Fruit fly (Drosophila melanogaster) whole organism, embryonic: ENCODE data around the gene kri.

ENCODE experiments used
- Bgb ChIP-seq: fragments of 200-800 bp; sonication (Bioruptor generic); IDR thresholded peaks from 2 replicates; pipeline ENCODE4 v1.3.6; 2022; ENCODE audit warnings: missing biosample characterization, missing genetic modification characterization; ENCODE audit not compliant: partially characterized antibody
- CG10654 ChIP-seq: fragments of 200-800 bp; sonication (Bioruptor generic); optimal IDR thresholded peaks from 2 replicates; lab custom pipeline; 2016; ENCODE audit warnings: missing biosample characterization, missing genetic modification characterization
- CG11504 ChIP-seq: fragments of 200-800 bp; sonication (Bioruptor generic); optimal IDR thresholded peaks from 3 replicates; lab custom pipeline; 2019; ENCODE audit warnings: missing biosample characterization, mild to moderate bottlenecking, missing genetic modification characterization, moderate library complexity
- CG12299 ChIP-seq: fragments of 200-800 bp; sonication (Bioruptor generic); optimal IDR thresholded peaks from 2 replicates; lab custom pipeline; 2018; ENCODE audit warnings: missing biosample characterization, mild to moderate bottlenecking, missing genetic modification characterization
- CG13287 ChIP-seq: fragments of 200-800 bp; sonication (Bioruptor generic); IDR thresholded peaks from 2 replicates; pipeline ENCODE4 v1.3.6; 2022; ENCODE audit warnings: missing biosample characterization, missing genetic modification characterization; ENCODE audit not compliant: partially characterized antibody
- CG13424 ChIP-seq: fragments of 200-800 bp; sonication (Bioruptor generic); optimal IDR thresholded peaks from 2 replicates; lab custom pipeline; 2019; ENCODE audit warnings: missing biosample characterization, mild to moderate bottlenecking, missing genetic modification characterization, moderate library complexity
- CG14667 ChIP-seq: fragments of 200-800 bp; sonication (Bioruptor generic); IDR thresholded peaks from 2 replicates; pipeline ENCODE4 v1.3.6; 2022; ENCODE audit warnings: missing biosample characterization, missing genetic modification characterization
- CG16863 ChIP-seq: fragments of 200-800 bp; sonication (Bioruptor generic); optimal IDR thresholded peaks from 3 replicates; lab custom pipeline; 2016; ENCODE audit warnings: missing biosample characterization, missing genetic modification characterization
- CG1792 ChIP-seq: fragments of 200-800 bp; sonication (Bioruptor generic); optimal IDR thresholded peaks from 2 replicates; lab custom pipeline; 2016; ENCODE audit warnings: missing biosample characterization, missing genetic modification characterization
- CG18476 ChIP-seq: fragments of 200-800 bp; sonication (Bioruptor generic); optimal IDR thresholded peaks from 2 replicates; lab custom pipeline; 2016; ENCODE audit warnings: missing biosample characterization, mild to moderate bottlenecking, missing genetic modification characterization
- CG18619 ChIP-seq: fragments of 200-800 bp; sonication (Bioruptor generic); optimal IDR thresholded peaks from 3 replicates; lab custom pipeline; 2017; ENCODE audit warnings: missing biosample characterization, mild to moderate bottlenecking, missing genetic modification characterization
- CG2120 ChIP-seq: fragments of 200-800 bp; sonication (Bioruptor generic); optimal IDR thresholded peaks from 3 replicates; lab custom pipeline; 2016; ENCODE audit warnings: missing biosample characterization, missing genetic modification characterization
- CG30403 ChIP-seq: fragments of 200-800 bp; sonication (Bioruptor generic); optimal IDR thresholded peaks from 3 replicates; lab custom pipeline; 2016; ENCODE audit warnings: missing biosample characterization, missing genetic modification characterization
- CG31365 ChIP-seq: fragments of 200-800 bp; sonication (Bioruptor generic); optimal IDR thresholded peaks from 2 replicates; lab custom pipeline; 2018; ENCODE audit warnings: missing biosample characterization, mild to moderate bottlenecking, missing genetic modification characterization
- CG34224 ChIP-seq: fragments of 200-800 bp; sonication (Bioruptor generic); IDR thresholded peaks from 3 replicates; pipeline ENCODE4 v1.3.6; 2022; ENCODE audit warnings: missing biosample characterization, missing genetic modification characterization; ENCODE audit not compliant: partially characterized antibody
- CG3838 ChIP-seq: fragments of 200-800 bp; sonication (Bioruptor generic); optimal IDR thresholded peaks from 3 replicates; lab custom pipeline; 2016; ENCODE audit warnings: missing biosample characterization, missing genetic modification characterization
- CG4404 ChIP-seq: fragments of 200-800 bp; sonication (Bioruptor generic); IDR thresholded peaks from 2 replicates; pipeline ENCODE4 v1.3.6; 2022; ENCODE audit warnings: missing biosample characterization, missing genetic modification characterization
- CG4617 ChIP-seq: fragments of 200-800 bp; sonication (Bioruptor generic); optimal IDR thresholded peaks from 3 replicates; lab custom pipeline; 2016; ENCODE audit warnings: missing biosample characterization, missing genetic modification characterization, borderline replicate concordance
- CG4707 ChIP-seq: fragments of 200-800 bp; sonication (Bioruptor generic); optimal IDR thresholded peaks from 2 replicates; lab custom pipeline; 2018; ENCODE audit warnings: missing biosample characterization, mild to moderate bottlenecking, missing genetic modification characterization, moderate library complexity
- CG6813 ChIP-seq: fragments of 200-800 bp; sonication (Bioruptor generic); optimal IDR thresholded peaks from 2 replicates; lab custom pipeline; 2017; ENCODE audit warnings: missing biosample characterization, missing genetic modification characterization, mild to moderate bottlenecking, moderate library complexity, missing genetic modification reagents
- CG7987 ChIP-seq: fragments of 200-800 bp; sonication (Bioruptor generic); optimal IDR thresholded peaks from 2 replicates; lab custom pipeline; 2018; ENCODE audit warnings: missing biosample characterization, mild to moderate bottlenecking, missing genetic modification characterization, moderate library complexity
- CG8478 ChIP-seq: fragments of >200 bp; optimal IDR thresholded peaks from 2 replicates; lab custom pipeline; 2018
- Dad ChIP-seq: fragments of 200-800 bp; sonication (Bioruptor generic); optimal IDR thresholded peaks from 3 replicates; lab custom pipeline; 2016; ENCODE audit warnings: missing biosample characterization, missing genetic modification characterization
- Dll ChIP-seq: fragments of 200-800 bp; sonication (Bioruptor generic); IDR thresholded peaks from 4 replicates; pipeline ENCODE4 v1.3.6; 2022; ENCODE audit warnings: missing biosample characterization, missing genetic modification characterization; ENCODE audit not compliant: partially characterized antibody
- Drgx ChIP-seq: fragments of 200-800 bp; sonication (Bioruptor generic); IDR thresholded peaks from 2 replicates; pipeline ENCODE4 v1.3.6; 2022; ENCODE audit warnings: missing biosample characterization, missing genetic modification characterization
- Ets65A ChIP-seq: fragments of 200-800 bp; sonication (Bioruptor generic); peaks from one replicate; lab custom pipeline; 2016; ENCODE audit warnings: missing biosample characterization, missing genetic modification characterization
- HLH3B ChIP-seq: fragments of 200-800 bp; sonication (Bioruptor generic); IDR thresholded peaks from 2 replicates; pipeline ENCODE4 v1.3.6; 2022; ENCODE audit warnings: missing biosample characterization, missing genetic modification characterization
- Hey ChIP-seq: fragments of 200-800 bp; sonication (Bioruptor generic); optimal IDR thresholded peaks from 3 replicates; lab custom pipeline; 2018; ENCODE audit warnings: missing biosample characterization, mild to moderate bottlenecking, missing genetic modification characterization
- Med ChIP-seq: fragments of 200-800 bp; sonication (Bioruptor generic); peaks from one replicate; lab custom pipeline; 2016; ENCODE audit warnings: missing biosample characterization, missing genetic modification characterization, mild to moderate bottlenecking, inconsistent platforms, moderate library complexity
- NFAT ChIP-seq: fragments of 200-800 bp; sonication (Bioruptor generic); IDR thresholded peaks from 2 replicates; pipeline ENCODE4 v1.3.6; 2022; ENCODE audit warnings: missing biosample characterization, missing genetic modification characterization
- Optix ChIP-seq: fragments of 200-800 bp; sonication (Bioruptor generic); IDR thresholded peaks from 3 replicates; pipeline ENCODE4 v1.3.6; 2022; ENCODE audit warnings: missing biosample characterization, missing genetic modification characterization
- Scr ChIP-seq: fragments of 200-800 bp; sonication (Bioruptor generic); IDR thresholded peaks from 2 replicates; pipeline ENCODE4 v1.3.6; 2022; ENCODE audit warnings: missing biosample characterization, missing genetic modification characterization; ENCODE audit not compliant: partially characterized antibody
- bsh ChIP-seq, 2 experiments: fragments of 200-800 bp; sonication (Bioruptor generic); optimal IDR thresholded peaks; 2 replicates each; lab custom pipeline; 2017 to 2018; ENCODE audit warnings: mild to moderate bottlenecking in 2 of 2, missing biosample characterization in 2 of 2, missing genetic modification characterization in 2 of 2, moderate library complexity in 1 of 2
- btn ChIP-seq: fragments of 200-800 bp; sonication (Bioruptor generic); optimal IDR thresholded peaks from 2 replicates; lab custom pipeline; 2016; ENCODE audit warnings: missing biosample characterization, missing genetic modification characterization
- crol ChIP-seq: fragments of 200-800 bp; sonication (Bioruptor generic); IDR thresholded peaks from 2 replicates; pipeline ENCODE4 v1.3.6; 2022; ENCODE audit warnings: missing biosample characterization, missing genetic modification characterization
- gem ChIP-seq: fragments of 200-800 bp; sonication (Bioruptor generic); optimal IDR thresholded peaks from 2 replicates; lab custom pipeline; 2019; ENCODE audit warnings: missing biosample characterization, mild to moderate bottlenecking, missing genetic modification characterization, moderate library complexity
- gfzf ChIP-seq: fragments of 200-800 bp; sonication (Bioruptor generic); optimal IDR thresholded peaks from 2 replicates; lab custom pipeline; 2016; ENCODE audit warnings: missing biosample characterization, mild to moderate bottlenecking, missing genetic modification characterization, moderate library complexity
- ind ChIP-seq: fragments of 200-800 bp; sonication (Bioruptor generic); optimal IDR thresholded peaks from 3 replicates; lab custom pipeline; 2016; ENCODE audit warnings: missing biosample characterization, missing genetic modification characterization
- klu ChIP-seq: fragments of 200-800 bp; sonication (Bioruptor generic); IDR thresholded peaks from 2 replicates; pipeline ENCODE4 v1.3.6; 2022; ENCODE audit warnings: missing biosample characterization, missing genetic modification characterization
- lbe ChIP-seq: fragments of 200-800 bp; sonication (Bioruptor generic); optimal IDR thresholded peaks from 2 replicates; lab custom pipeline; 2016; ENCODE audit warnings: missing biosample characterization, mild to moderate bottlenecking, missing genetic modification characterization
- maf-S ChIP-seq: fragments of 200-800 bp; sonication (Bioruptor generic); optimal IDR thresholded peaks from 2 replicates; lab custom pipeline; 2016; ENCODE audit warnings: missing biosample characterization, missing genetic modification characterization
- mld ChIP-seq: fragments of 200-800 bp; sonication (Bioruptor generic); IDR thresholded peaks from 3 replicates; pipeline ENCODE4 v1.3.6; 2022; ENCODE audit warnings: missing biosample characterization, missing genetic modification characterization; ENCODE audit not compliant: partially characterized antibody
- nau ChIP-seq: fragments of 200-800 bp; sonication (Bioruptor generic); optimal IDR thresholded peaks from 3 replicates; lab custom pipeline; 2017; ENCODE audit warnings: missing biosample characterization, mild to moderate bottlenecking, missing genetic modification characterization, missing genetic modification reagents
- stc ChIP-seq: fragments of 200-800 bp; sonication (Bioruptor generic); IDR thresholded peaks from 2 replicates; pipeline ENCODE4 v1.3.6; 2022; ENCODE audit warnings: missing biosample characterization, missing genetic modification characterization
- stwl ChIP-seq: fragments of 200-800 bp; sonication (Bioruptor generic); optimal IDR thresholded peaks from 3 replicates; lab custom pipeline; 2018; ENCODE audit warnings: missing biosample characterization, mild to moderate bottlenecking, missing genetic modification characterization, moderate library complexity
- tio ChIP-seq: fragments of 200-800 bp; sonication (Bioruptor generic); optimal IDR thresholded peaks from 2 replicates; lab custom pipeline; 2017; ENCODE audit warnings: missing biosample characterization, missing genetic modification characterization, inconsistent platforms
- trem ChIP-seq: fragments of 200-800 bp; optimal IDR thresholded peaks from 3 replicates; lab custom pipeline; 2019; ENCODE audit warnings: missing biosample characterization, mild to moderate bottlenecking, missing genetic modification characterization, moderate library complexity
- twi ChIP-seq: fragments of 200-800 bp; optimal IDR thresholded peaks from 2 replicates; lab custom pipeline; 2019; ENCODE audit warnings: missing biosample characterization, mild to moderate bottlenecking, missing genetic modification characterization, moderate library complexity
- unc-4 ChIP-seq: fragments of 200-800 bp; sonication (Bioruptor generic); IDR thresholded peaks from 2 replicates; pipeline ENCODE4 v1.3.6; 2022; ENCODE audit warnings: missing biosample characterization, missing genetic modification characterization; ENCODE audit not compliant: partially characterized antibody
- vnd ChIP-seq: fragments of 200-800 bp; sonication (Bioruptor generic); IDR thresholded peaks from 3 replicates; pipeline ENCODE4 v1.3.6; 2022; ENCODE audit warnings: missing biosample characterization, missing genetic modification characterization; ENCODE audit not compliant: partially characterized antibody

kri gene

DNA sequence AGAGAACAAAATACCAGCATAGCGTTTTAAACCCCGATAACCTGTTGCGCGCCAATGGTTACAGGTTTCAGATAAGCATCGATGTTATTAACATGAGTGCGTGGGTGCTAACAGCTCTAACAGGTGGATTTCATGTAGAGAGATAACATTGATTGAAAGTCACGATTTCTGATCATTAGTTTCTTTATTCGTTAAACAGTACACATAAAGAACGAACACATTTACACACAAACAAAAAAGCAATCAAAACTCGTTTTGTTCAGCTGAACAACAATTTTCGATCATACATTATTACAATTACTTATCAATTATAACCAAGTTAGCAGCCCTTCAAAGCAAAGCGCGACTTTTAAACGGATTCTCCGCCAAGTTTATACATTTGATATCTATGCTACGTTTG, 21.1 kb upstream of the kri start (continued):
- TF ChIP-seq CG10654 (GFP tag; lab: Kevin White, UChicago): peak; percentile 23
- TF ChIP-seq crol (GFP tag; lab: Robert Waterston, UW): no peak
- no peak for TF ChIP-seq CG16863 (GFP tag; lab: Kevin White, UChicago)
- no peak for TF ChIP-seq CG4404 (GFP tag; lab: Robert Waterston, UW)
- peak; percentile 7 for TF ChIP-seq stwl (tag; lab: Kevin White, UChicago)
- no peak for TF ChIP-seq tio (GFP tag; lab: Kevin White, UChicago)
- TF ChIP-seq Scr (GFP tag; lab: Robert Waterston, UW): peak; percentile 30; the same call in 1 of the 2 replicates
- peak; percentile 34; the same call in 1 of the 2 replicates for TF ChIP-seq stc (GFP tag; lab: Robert Waterston, UW)
- no peak for TF ChIP-seq mld
- TF ChIP-seq CG2120 (GFP tag; lab: Kevin White, UChicago): peak; percentile 61
- TF ChIP-seq Med (GFP tag; lab: Kevin White, UChicago): peak; percentile 92
- TF ChIP-seq Ets65A (GFP tag; lab: Kevin White, UChicago): no peak
- TF ChIP-seq CG6813 (GFP tag; lab: Kevin White, UChicago): no peak
- peak in 1 of 2 experiments; percentile 37 for TF ChIP-seq bsh (GFP tag; optimal IDR thresholded peaks at IDR 0.05; lab: Kevin White, UChicago)
- peak; percentile 18 for TF ChIP-seq Dad
- TF ChIP-seq gem (tag; lab: Kevin White, UChicago): peak; percentile 57
- no peak for TF ChIP-seq Optix (GFP tag; lab: Robert Waterston, UW)
- TF ChIP-seq gfzf: peak; percentile 32
- no peak for TF ChIP-seq CG31365 (tag; lab: Kevin White, UChicago)
- peak; percentile 45 for TF ChIP-seq CG13424 (tag; lab: Kevin White, UChicago)
- TF ChIP-seq CG1792 (GFP tag; lab: Kevin White, UChicago): peak; percentile 44
- no peak for TF ChIP-seq btn (GFP tag; lab: Kevin White, UChicago)
- no peak for TF ChIP-seq CG14667 (GFP tag; lab: Robert Waterston, UW)
- TF ChIP-seq twi: no peak
- no peak for TF ChIP-seq Hey (tag; lab: Kevin White, UChicago)
- no peak for TF ChIP-seq Drgx
- TF ChIP-seq CG11504 (tag; lab: Kevin White, UChicago): no peak
- peak; percentile 10 for TF ChIP-seq maf-S (GFP tag; lab: Kevin White, UChicago)
- TF ChIP-seq Dll (GFP tag; lab: Robert Waterston, UW): peak; percentile 38; the same call in 1 of the 4 replicates
- no peak for TF ChIP-seq nau
- TF ChIP-seq unc-4 (GFP tag; lab: Robert Waterston, UW): 0 out of 2 replicates have a peak, but pooled peaks have one; percentile 26
- TF ChIP-seq CG4617: no peak
- TF ChIP-seq CG13287 (GFP tag; lab: Robert Waterston, UW): peak; percentile 48; the same call in 1 of the 2 replicates
- TF ChIP-seq CG4707 (GFP tag; lab: Kevin White, UChicago): no peak
- no peak for TF ChIP-seq CG8478 (lab: Kevin White, UChicago)
- peak; percentile 35 for TF ChIP-seq ind (GFP tag; lab: Kevin White, UChicago)
- no peak for TF ChIP-seq CG7987 (GFP tag; lab: Kevin White, UChicago)
- TF ChIP-seq trem: peak; percentile 98
- no peak for TF ChIP-seq vnd (GFP tag; lab: Robert Waterston, UW)
- TF ChIP-seq Bgb (GFP tag; lab: Robert Waterston, UW): no peak
- TF ChIP-seq CG34224 (GFP tag; lab: Robert Waterston, UW): no peak
- no peak for TF ChIP-seq CG3838 (GFP tag; lab: Kevin White, UChicago)
- no peak for TF ChIP-seq CG12299 (tag; lab: Kevin White, UChicago)
- peak; percentile 66 for TF ChIP-seq lbe (GFP tag; lab: Kevin White, UChicago)
- TF ChIP-seq CG30403: peak; percentile 47
- TF ChIP-seq klu: peak; percentile 52; the same call in 1 of the 2 replicates
- TF ChIP-seq HLH3B (GFP tag; lab: Robert Waterston, UW): no peak
- no peak for TF ChIP-seq NFAT
- TF ChIP-seq CG18476: no peak
- TF ChIP-seq CG18619: no peak
